Fruit fly (Drosophila melanogaster) whole organism, embryonic: Measurements from ENCODE around the gene Lamp1.
A peak's percentile ranks its signal among the peaks of the same experiment; 100 is the strongest.

Source experiments
- Awh ChIP-seq: fragments of 200-800 bp; sonication (Bioruptor generic); IDR thresholded peaks from 2 replicates; pipeline ENCODE4, ENCODE4 v1.3.6; 2022; ENCODE audit warnings: missing biosample characterization, missing genetic modification characterization
- CG10654 ChIP-seq: fragments of 200-800 bp; sonication (Bioruptor generic); optimal IDR thresholded peaks from 2 replicates; lab custom pipeline; 2016; ENCODE audit warnings: missing biosample characterization, missing genetic modification characterization
- CG12071 ChIP-seq: fragments of 200-800 bp; sonication (Bioruptor generic); optimal IDR thresholded peaks from 3 replicates; lab custom pipeline; 2018; ENCODE audit warnings: missing biosample characterization, mild to moderate bottlenecking, missing genetic modification characterization
- CG12155 ChIP-seq: fragments of 200-800 bp; sonication (Bioruptor generic); optimal IDR thresholded peaks from 3 replicates; lab custom pipeline; 2016; ENCODE audit warnings: missing biosample characterization, missing genetic modification characterization
- CG14667 ChIP-seq: fragments of 200-800 bp; sonication (Bioruptor generic); IDR thresholded peaks from 2 replicates; pipeline ENCODE4 v1.3.6; 2022; ENCODE audit warnings: missing biosample characterization, missing genetic modification characterization
- CG15479 ChIP-seq: fragments of 200-800 bp; sonication (Bioruptor generic); optimal IDR thresholded peaks from 3 replicates; lab custom pipeline; 2019; ENCODE audit warnings: missing biosample characterization, mild to moderate bottlenecking, missing genetic modification characterization, moderate library complexity
- CG15601 ChIP-seq: fragments of 200-800 bp; sonication (Bioruptor generic); optimal IDR thresholded peaks from 3 replicates; lab custom pipeline; 2019; ENCODE audit warnings: missing biosample characterization, mild to moderate bottlenecking, missing genetic modification characterization, moderate library complexity
- CG15696 ChIP-seq: fragments of 200-800 bp; sonication (Bioruptor generic); optimal IDR thresholded peaks from 2 replicates; lab custom pipeline; 2019; ENCODE audit warnings: missing biosample characterization, mild to moderate bottlenecking, missing genetic modification characterization, moderate library complexity
- CG1602 ChIP-seq: fragments of 200-800 bp; sonication (Bioruptor generic); optimal IDR thresholded peaks from 3 replicates; lab custom pipeline; 2016; ENCODE audit warnings: missing biosample characterization, missing genetic modification characterization
- CG16863 ChIP-seq: fragments of 200-800 bp; sonication (Bioruptor generic); optimal IDR thresholded peaks from 3 replicates; lab custom pipeline; 2016; ENCODE audit warnings: missing biosample characterization, missing genetic modification characterization
- CG17328 ChIP-seq: fragments of 200-800 bp; sonication (Bioruptor generic); IDR thresholded peaks from 2 replicates; pipeline ENCODE4 v1.3.6; 2022; ENCODE audit warnings: missing biosample characterization, missing genetic modification characterization
- CG18599 ChIP-seq: fragments of 200-800 bp; sonication (Bioruptor generic); optimal IDR thresholded peaks from 3 replicates; lab custom pipeline; 2017; ENCODE audit warnings: missing biosample characterization, missing genetic modification characterization, mild to moderate bottlenecking, moderate library complexity, missing genetic modification reagents
- CG2199 ChIP-seq: fragments of 200-800 bp; sonication (Bioruptor generic); IDR thresholded peaks from 3 replicates; pipeline ENCODE4 v1.3.6; 2022; ENCODE audit warnings: missing biosample characterization, missing genetic modification characterization
- CG2875 ChIP-seq: fragments of 200-800 bp; sonication (Bioruptor generic); optimal IDR thresholded peaks from 2 replicates; lab custom pipeline; 2017; ENCODE audit warnings: missing biosample characterization, mild to moderate bottlenecking, missing genetic modification characterization, missing genetic modification reagents
- CG33557 ChIP-seq: fragments of 200-800 bp; sonication (Bioruptor generic); optimal IDR thresholded peaks from 2 replicates; lab custom pipeline; 2019; ENCODE audit warnings: missing biosample characterization, mild to moderate bottlenecking, missing genetic modification characterization, moderate library complexity
- CG34224 ChIP-seq: fragments of 200-800 bp; sonication (Bioruptor generic); IDR thresholded peaks from 3 replicates; pipeline ENCODE4 v1.3.6; 2022; ENCODE audit warnings: missing biosample characterization, missing genetic modification characterization; ENCODE audit not compliant: partially characterized antibody
- CG4360 ChIP-seq: fragments of 200-800 bp; sonication (Bioruptor generic); IDR thresholded peaks from 2 replicates; pipeline ENCODE4 v1.3.6; 2022; ENCODE audit warnings: missing biosample characterization, missing genetic modification characterization
- CG4424 ChIP-seq: fragments of 200-800 bp; sonication (Bioruptor generic); optimal IDR thresholded peaks from 3 replicates; lab custom pipeline; 2016; ENCODE audit warnings: missing biosample characterization, missing genetic modification characterization
- CG6689 ChIP-seq: fragments of 200-800 bp; sonication (Bioruptor generic); IDR thresholded peaks from 2 replicates; pipeline ENCODE4 v1.3.6; 2022; ENCODE audit warnings: missing biosample characterization, missing genetic modification characterization
- CG6813 ChIP-seq: fragments of 200-800 bp; sonication (Bioruptor generic); optimal IDR thresholded peaks from 2 replicates; lab custom pipeline; 2017; ENCODE audit warnings: missing biosample characterization, missing genetic modification characterization, mild to moderate bottlenecking, moderate library complexity, missing genetic modification reagents
- CG8388 ChIP-seq: fragments of 200-800 bp; sonication (Bioruptor generic); optimal IDR thresholded peaks from 2 replicates; lab custom pipeline; 2019; ENCODE audit warnings: missing biosample characterization, mild to moderate bottlenecking, missing genetic modification characterization, moderate library complexity
- Eip74EF ChIP-seq, 2 experiments: fragments of 200-800 bp in 1 of 2; fragments of >200 bp in 1 of 2; sonication (Bioruptor generic) in 1 of 2; optimal IDR thresholded peaks; 2 replicates each; lab custom pipeline; 2017 to 2019; ENCODE audit warnings: missing biosample characterization in 2 of 2, missing genetic modification characterization in 2 of 2, mild to moderate bottlenecking in 1 of 2, moderate library complexity in 1 of 2
- Fer1 ChIP-seq: fragments of 200-800 bp; sonication (Bioruptor generic); optimal IDR thresholded peaks from 2 replicates; lab custom pipeline; 2017; ENCODE audit warnings: missing biosample characterization, mild to moderate bottlenecking, missing genetic modification characterization
- HmgZ ChIP-seq: fragments of 200-800 bp; sonication (Bioruptor generic); optimal IDR thresholded peaks from 2 replicates; lab custom pipeline; 2018; ENCODE audit warnings: missing biosample characterization, mild to moderate bottlenecking, missing genetic modification characterization
- Hr3 ChIP-seq: fragments of 200-800 bp; sonication (Bioruptor generic); optimal IDR thresholded peaks from 3 replicates; lab custom pipeline; 2016; ENCODE audit warnings: missing biosample characterization, missing genetic modification characterization
- Myb ChIP-seq: fragments of 200-800 bp; sonication (Bioruptor generic); optimal IDR thresholded peaks from 2 replicates; lab custom pipeline; 2016; ENCODE audit warnings: missing biosample characterization, missing genetic modification characterization
- NK7.1 ChIP-seq: fragments of 200-800 bp; sonication (Bioruptor generic); optimal IDR thresholded peaks from 3 replicates; lab custom pipeline; 2016; ENCODE audit warnings: missing biosample characterization, missing genetic modification characterization
- Nf-YB ChIP-seq: fragments of 200-800 bp; sonication (Bioruptor generic); optimal IDR thresholded peaks from 3 replicates; lab custom pipeline; 2019; ENCODE audit warnings: missing biosample characterization, mild to moderate bottlenecking, missing genetic modification characterization, moderate library complexity
- Sox100B ChIP-seq: fragments of 200-800 bp; sonication (Bioruptor generic); optimal IDR thresholded peaks from 3 replicates; lab custom pipeline; 2018; ENCODE audit warnings: missing biosample characterization, mild to moderate bottlenecking, missing genetic modification characterization
- Ssrp ChIP-seq: fragments of 200-800 bp; sonication (Bioruptor generic); optimal IDR thresholded peaks from 2 replicates; lab custom pipeline; 2018; ENCODE audit warnings: missing biosample characterization, mild to moderate bottlenecking, missing genetic modification characterization, moderate library complexity
- bbx ChIP-seq: fragments of 200-800 bp; sonication (Bioruptor generic); IDR thresholded peaks from 2 replicates; pipeline ENCODE4 v1.3.6; 2022; ENCODE audit warnings: missing biosample characterization, missing genetic modification characterization; ENCODE audit not compliant: partially characterized antibody
- chif ChIP-seq, 2 experiments: fragments of 200-800 bp; sonication (Bioruptor generic); optimal IDR thresholded peaks; 3 replicates each; lab custom pipeline; 2016; ENCODE audit warnings: missing biosample characterization in 2 of 2, missing genetic modification characterization in 2 of 2
- danr ChIP-seq: fragments of 200-800 bp; sonication (Bioruptor generic); IDR thresholded peaks from 2 replicates; pipeline ENCODE4 v1.3.6; 2022; ENCODE audit warnings: missing biosample characterization, missing genetic modification characterization
- dm ChIP-seq: fragments of 200-800 bp; sonication (Bioruptor generic); optimal IDR thresholded peaks from 3 replicates; lab custom pipeline; 2016; ENCODE audit warnings: missing biosample characterization, missing genetic modification characterization
- eve ChIP-seq, 2 experiments: fragments of >200 bp; optimal IDR thresholded peaks; 2 replicates each; lab custom pipeline; 2017; ENCODE audit warnings: missing biosample characterization in 2 of 2, missing genetic modification characterization in 2 of 2
- fru ChIP-seq: fragments of >200 bp; optimal IDR thresholded peaks from 2 replicates; lab custom pipeline; 2017
- hb ChIP-seq: fragments of 200-800 bp; sonication (Bioruptor generic); IDR thresholded peaks from 3 replicates; pipeline ENCODE4 v1.3.6; 2022; ENCODE audit warnings: missing biosample characterization, missing genetic modification characterization; ENCODE audit not compliant: partially characterized antibody
- ind ChIP-seq: fragments of 200-800 bp; sonication (Bioruptor generic); optimal IDR thresholded peaks from 3 replicates; lab custom pipeline; 2016; ENCODE audit warnings: missing biosample characterization, missing genetic modification characterization
- jumu ChIP-seq: fragments of 200-800 bp; sonication (Bioruptor generic); optimal IDR thresholded peaks from 3 replicates; lab custom pipeline; 2016; ENCODE audit warnings: missing biosample characterization, missing genetic modification characterization
- nmo ChIP-seq: fragments of 200-800 bp; sonication (Bioruptor generic); optimal IDR thresholded peaks from 2 replicates; lab custom pipeline; 2018; ENCODE audit warnings: missing biosample characterization, mild to moderate bottlenecking, missing genetic modification characterization, moderate library complexity
- pros ChIP-seq: fragments of 200-800 bp; sonication (Bioruptor generic); optimal IDR thresholded peaks from 3 replicates; lab custom pipeline; 2019; ENCODE audit warnings: missing biosample characterization, mild to moderate bottlenecking, missing genetic modification characterization, moderate library complexity
- salm ChIP-seq: fragments of 200-800 bp; sonication (Bioruptor generic); optimal IDR thresholded peaks from 2 replicates; lab custom pipeline; 2018; ENCODE audit warnings: missing biosample characterization, mild to moderate bottlenecking, missing genetic modification characterization
- sd ChIP-seq: fragments of 200-800 bp; sonication (Bioruptor generic); optimal IDR thresholded peaks from 3 replicates; lab custom pipeline; 2018; ENCODE audit warnings: missing biosample characterization, mild to moderate bottlenecking, missing genetic modification characterization, moderate library complexity
- sens ChIP-seq: fragments of 200-800 bp; sonication (Bioruptor generic); peaks from one replicate; lab custom pipeline; 2016; ENCODE audit warnings: missing biosample characterization, missing genetic modification characterization
- toy ChIP-seq: fragments of 200-800 bp; sonication (Bioruptor generic); IDR thresholded peaks from 2 replicates; pipeline ENCODE4 v1.3.6; 2022; ENCODE audit warnings: missing biosample characterization, missing genetic modification characterization
- trh ChIP-seq: fragments of 200-800 bp; sonication (Bioruptor generic); optimal IDR thresholded peaks from 2 replicates; lab custom pipeline; 2016; ENCODE audit warnings: missing biosample characterization, missing genetic modification characterization
- wek ChIP-seq: fragments of 200-800 bp; sonication (Bioruptor generic); optimal IDR thresholded peaks from 3 replicates; lab custom pipeline; 2018; ENCODE audit warnings: missing biosample characterization, mild to moderate bottlenecking, missing genetic modification characterization, moderate library complexity
- zen ChIP-seq: fragments of 200-800 bp; sonication (Bioruptor generic); optimal IDR thresholded peaks from 3 replicates; lab custom pipeline; 2018; ENCODE audit warnings: missing biosample characterization, mild to moderate bottlenecking, missing genetic modification characterization, moderate library complexity
- zfh1 ChIP-seq: fragments of 200-800 bp; sonication (Bioruptor generic); IDR thresholded peaks from 3 replicates; pipeline ENCODE4 v1.3.6; 2022; ENCODE audit warnings: missing biosample characterization, missing genetic modification characterization

Lamp1 gene

dm6 chr2L:21618738-21619431 lies 45.7 kb downstream of the Lamp1 start (continued):
- peak; percentile 89 for TF ChIP-seq sens (GFP tag; lab: Kevin White, UChicago)
- TF ChIP-seq fru (lab: Kevin White, UChicago): no peak
- TF ChIP-seq pros (GFP tag; lab: Kevin White, UChicago): peak; percentile 99
- peak; percentile 21 for TF ChIP-seq wek (GFP tag; lab: Kevin White, UChicago)
- peak in 1 of 2 experiments; percentile 52 for TF ChIP-seq chif (GFP tag; optimal IDR thresholded peaks at IDR 0.05; lab: Kevin White, UChicago)
- peak; percentile 52 for TF ChIP-seq nmo (GFP tag; lab: Kevin White, UChicago)
- TF ChIP-seq HmgZ (tag; lab: Kevin White, UChicago): peak; percentile 12
- no peak for TF ChIP-seq CG2875 (GFP tag; lab: Kevin White, UChicago)
- peak; percentile 44 for TF ChIP-seq Ssrp (tag; lab: Kevin White, UChicago)
- peak in 1 of 2 experiments; percentile 48 for TF ChIP-seq eve (GFP tag; optimal IDR thresholded peaks at IDR 0.05; lab: Kevin White, UChicago)
- TF ChIP-seq hb (GFP tag; lab: Robert Waterston, UW): no peak
- no peak for TF ChIP-seq toy (GFP tag; lab: Robert Waterston, UW)
- TF ChIP-seq CG1602: peak; percentile 25
- TF ChIP-seq CG12071 (GFP tag; lab: Kevin White, UChicago): no peak
- no peak for TF ChIP-seq CG6689 (GFP tag; lab: Robert Waterston, UW)
- no peak for TF ChIP-seq CG34224 (GFP tag; lab: Robert Waterston, UW)
- TF ChIP-seq CG16863: peak; percentile 21
- TF ChIP-seq zen: peak; percentile 30
- TF ChIP-seq CG18599: peak; percentile 8
- TF ChIP-seq CG4424 (GFP tag; lab: Kevin White, UChicago): peak; percentile 40
- 0 out of 2 replicates have a peak, but pooled peaks have one; percentile 14 for TF ChIP-seq CG4360 (GFP tag; lab: Robert Waterston, UW)
- no peak for TF ChIP-seq CG6813 (GFP tag; lab: Kevin White, UChicago)
- peak; percentile 75; the same call in 2 of the 3 replicates for TF ChIP-seq CG2199 (GFP tag; lab: Robert Waterston, UW)
- no peak for TF ChIP-seq NK7.1 (GFP tag; lab: Kevin White, UChicago)
- peak; percentile 23 for TF ChIP-seq CG12155 (GFP tag; lab: Kevin White, UChicago)
- TF ChIP-seq zfh1: peak; percentile 43; the same call in 1 of the 3 replicates
- TF ChIP-seq danr (GFP tag; lab: Robert Waterston, UW): no peak
- TF ChIP-seq Sox100B (GFP tag; lab: Kevin White, UChicago): peak; percentile 44
- TF ChIP-seq Myb (GFP tag; lab: Kevin White, UChicago): peak; percentile 44
- TF ChIP-seq bbx (GFP tag; lab: Robert Waterston, UW): peak; percentile 46; the same call in 1 of the 2 replicates
- TF ChIP-seq CG15601 (tag; lab: Kevin White, UChicago): peak; percentile 24
- peak; percentile 12 for TF ChIP-seq Fer1 (GFP tag; lab: Kevin White, UChicago)
- TF ChIP-seq Nf-YB (GFP tag; lab: Kevin White, UChicago): no peak
- no peak for TF ChIP-seq CG14667 (GFP tag; lab: Robert Waterston, UW)
- peak; percentile 32 for TF ChIP-seq ind (GFP tag; lab: Kevin White, UChicago)
- peak in 1 of 2 experiments; percentile 4 for TF ChIP-seq Eip74EF (GFP tag; optimal IDR thresholded peaks at IDR 0.05; lab: Kevin White, UChicago)
- TF ChIP-seq CG33557 (GFP tag; lab: Kevin White, UChicago): peak; percentile 22
- TF ChIP-seq Awh (GFP tag; lab: Robert Waterston, UW): 0 out of 2 replicates have a peak, but pooled peaks have one; percentile 19
- peak; percentile 53 for TF ChIP-seq CG15696 (tag; lab: Kevin White, UChicago)
- peak; percentile 99 for TF ChIP-seq CG15479 (GFP tag; lab: Kevin White, UChicago)
- TF ChIP-seq dm: peak; percentile 24
- no peak for TF ChIP-seq CG17328 (GFP tag; lab: Robert Waterston, UW)
- TF ChIP-seq salm (tag; lab: Kevin White, UChicago): no peak
- peak; percentile 51 for TF ChIP-seq sd (tag; lab: Kevin White, UChicago)
- TF ChIP-seq jumu (GFP tag; lab: Kevin White, UChicago): peak; percentile 47
- no peak for TF ChIP-seq trh (GFP tag; lab: Kevin White, UChicago)
- TF ChIP-seq CG10654 (GFP tag; lab: Kevin White, UChicago): peak; percentile 37
- TF ChIP-seq Hr3 (GFP tag; lab: Kevin White, UChicago): no peak
- TF ChIP-seq CG8388 (GFP tag; lab: Kevin White, UChicago): peak; percentile 23
